Worm (Caenorhabditis elegans) whole organism, L2 larva: ENCODE results near the gene sox-3.

Experiments
- skn-1 ChIP-seq: sonication (generic microtip); optimal IDR thresholded peaks from 2 replicates; lab custom pipeline; 2017; ENCODE audit warnings: missing biosample characterization, missing genetic modification characterization
- ztf-4 ChIP-seq: fragments of 150-350 bp; optimal IDR thresholded peaks from 2 replicates; lab custom pipeline; 2014; ENCODE audit warnings: missing biosample characterization, missing genetic modification characterization

DNA sequence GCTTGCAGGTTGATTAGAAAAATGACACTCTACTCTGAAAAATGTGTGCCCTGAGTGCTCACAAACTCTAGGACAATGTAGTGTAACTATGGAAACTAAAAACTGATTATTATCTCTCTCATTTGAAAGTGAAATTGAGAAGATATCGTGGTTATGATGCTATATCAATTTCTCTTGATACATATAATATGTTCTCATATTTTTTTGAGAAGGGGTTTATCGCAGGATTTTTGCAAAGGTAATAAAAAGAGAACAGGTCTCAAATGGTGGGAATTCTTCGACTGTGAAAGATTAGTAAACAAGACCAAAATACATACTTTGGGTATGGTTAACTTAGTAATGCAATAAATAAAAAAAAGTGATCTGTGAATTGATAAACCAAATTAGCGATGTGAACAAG is 44.8 kb upstream of the sox-3 start:
- TF ChIP-seq ztf-4: no peak
- TF ChIP-seq skn-1 (tag; lab: Kevin White, UChicago): no peak
